Worm (Caenorhabditis elegans) whole organism, L1 larva: ENCODE results near the gene T07F10.5.

Source experiments
- C04F5.9 ChIP-seq: sonication (generic microtip); optimal IDR thresholded peaks from 2 replicates; lab custom pipeline; 2016; ENCODE audit warnings: missing genetic modification characterization, missing compliant biosample characterization
- blmp-1 ChIP-seq: fragments of 150-350 bp; optimal IDR thresholded peaks from 2 replicates; lab custom pipeline; 2014; ENCODE audit warnings: missing biosample characterization, missing genetic modification characterization
- ceh-63 ChIP-seq: fragments of 200-800 bp; sonication (Bioruptor generic); optimal IDR thresholded peaks from 2 replicates; lab custom pipeline; 2018; ENCODE audit warnings: mild to moderate bottlenecking, missing genetic modification characterization, missing compliant biosample characterization
- ceh-8 ChIP-seq: fragments of 200-800 bp; sonication (Bioruptor generic); optimal IDR thresholded peaks from 2 replicates; lab custom pipeline; 2018; ENCODE audit warnings: mild to moderate bottlenecking, missing genetic modification characterization, moderate library complexity, missing compliant biosample characterization
- ceh-82 ChIP-seq, 3 experiments: fragments of 150-350 bp in 1 of 3; sonication (generic microtip) in 2 of 3; optimal IDR thresholded peaks; 2 replicates each; lab custom pipeline; 2014 to 2017; ENCODE audit warnings: missing biosample characterization in 3 of 3, missing genetic modification characterization in 3 of 3
- ceh-90 ChIP-seq: sonication (generic microtip); optimal IDR thresholded peaks from 2 replicates; lab custom pipeline; 2016; ENCODE audit warnings: missing genetic modification characterization, missing compliant biosample characterization
- ces-1 ChIP-seq: fragments of 150-350 bp; optimal IDR thresholded peaks from 2 replicates; lab custom pipeline; 2014; ENCODE audit warnings: missing biosample characterization, missing genetic modification reagents, missing genetic modification characterization
- dpl-1 ChIP-seq, 3 experiments: fragments of 150-350 bp in 2 of 3; sonication (generic microtip) in 1 of 3; optimal IDR thresholded peaks; 2 replicates each; lab custom pipeline; 2014 to 2017; ENCODE audit warnings: missing biosample characterization in 3 of 3, missing genetic modification characterization in 3 of 3, missing genetic modification reagents in 3 of 3
- dsc-1 ChIP-seq: sonication (generic microtip); optimal IDR thresholded peaks from 2 replicates; lab custom pipeline; 2016; ENCODE audit warnings: mild to moderate bottlenecking, missing genetic modification characterization, missing compliant biosample characterization
- efl-1 ChIP-seq, 4 experiments: fragments of 150-350 bp; optimal IDR thresholded peaks in 3 of 4; peaks in 1 of 4; 1 replicate in 1 of 4; 2 replicates in 3 of 4; lab custom pipeline; 2014; ENCODE audit warnings: missing biosample characterization in 2 of 4, missing genetic modification characterization in 2 of 4, missing genetic modification reagents in 2 of 4
- elt-2 ChIP-seq: sonication (generic microtip); optimal IDR thresholded peaks from 2 replicates; lab custom pipeline; 2016; ENCODE audit warnings: missing genetic modification characterization, mild to moderate bottlenecking, inconsistent platforms, missing compliant biosample characterization, missing genetic modification reagents
- fkh-10 ChIP-seq: sonication (generic microtip); optimal IDR thresholded peaks from 2 replicates; lab custom pipeline; 2017; ENCODE audit warnings: missing biosample characterization, missing genetic modification reagents, missing genetic modification characterization
- fkh-8 ChIP-seq: sonication (generic microtip); optimal IDR thresholded peaks from 2 replicates; lab custom pipeline; 2016; ENCODE audit warnings: mild to moderate bottlenecking, missing genetic modification characterization, missing compliant biosample characterization
- isw-1 ChIP-seq: fragments of 200-800 bp; sonication (Bioruptor generic); IDR thresholded peaks from 2 replicates; pipeline ENCODE4 v1.3.6; 2022; ENCODE audit warnings: missing genetic modification characterization, missing compliant biosample characterization
- lin-14 ChIP-seq: fragments of 200-800 bp; sonication (Bioruptor generic); optimal IDR thresholded peaks from 2 replicates; lab custom pipeline; 2018; ENCODE audit warnings: mild to moderate bottlenecking, missing genetic modification characterization, moderate library complexity, missing compliant biosample characterization
- lin-35 ChIP-seq, 2 experiments: fragments of 150-350 bp; optimal IDR thresholded peaks; 2 replicates each; lab custom pipeline; 2014; ENCODE audit warnings: missing biosample characterization in 2 of 2, missing genetic modification characterization in 2 of 2, missing genetic modification reagents in 2 of 2
- lin-39 ChIP-seq: fragments of 150-350 bp; optimal IDR thresholded peaks from 2 replicates; lab custom pipeline; 2014; ENCODE audit warnings: missing biosample characterization, missing genetic modification reagents, missing genetic modification characterization
- lir-3 ChIP-seq: sonication (generic microtip); optimal IDR thresholded peaks from 2 replicates; lab custom pipeline; 2016; ENCODE audit warnings: mild to moderate bottlenecking, missing genetic modification characterization, moderate library complexity, missing compliant biosample characterization; ENCODE audit not compliant: poor library complexity
- mdl-1 ChIP-seq, 2 experiments: fragments of 150-350 bp; optimal IDR thresholded peaks; 2 replicates each; lab custom pipeline; 2014 to 2017; ENCODE audit warnings: missing biosample characterization in 2 of 2, missing genetic modification characterization in 2 of 2, inconsistent platforms in 1 of 2
- nhr-11 ChIP-seq: fragments of 150-350 bp; optimal IDR thresholded peaks from 2 replicates; lab custom pipeline; 2014; ENCODE audit warnings: missing biosample characterization, missing genetic modification characterization
- nhr-19 ChIP-seq: fragments of 200-800 bp; sonication (Bioruptor generic); conservative IDR thresholded peaks from 2 replicates; pipeline ENCODE4 v1.3.6; 2022; ENCODE audit warnings: missing genetic modification characterization, missing compliant biosample characterization
- nhr-237 ChIP-seq: fragments of 150-350 bp; optimal IDR thresholded peaks from 2 replicates; lab custom pipeline; 2014; ENCODE audit warnings: missing biosample characterization, missing genetic modification characterization
- nhr-28 ChIP-seq: fragments of 150-350 bp; optimal IDR thresholded peaks from 2 replicates; lab custom pipeline; 2014; ENCODE audit warnings: missing biosample characterization, missing genetic modification characterization
- nhr-71 ChIP-seq: sonication (generic microtip); optimal IDR thresholded peaks from 2 replicates; lab custom pipeline; 2016; ENCODE audit warnings: mild to moderate bottlenecking, missing genetic modification characterization, moderate library complexity, missing compliant biosample characterization
- nhr-90 ChIP-seq: sonication (generic microtip); optimal IDR thresholded peaks from 2 replicates; lab custom pipeline; 2016; ENCODE audit warnings: mild to moderate bottlenecking, missing genetic modification characterization, missing compliant biosample characterization; ENCODE audit not compliant: poor library complexity
- rnt-1 ChIP-seq: sonication (generic microtip); optimal IDR thresholded peaks from 2 replicates; lab custom pipeline; 2016; ENCODE audit warnings: mild to moderate bottlenecking, missing genetic modification characterization, moderate library complexity, missing compliant biosample characterization
- skn-1 ChIP-seq: fragments of 150-350 bp; optimal IDR thresholded peaks from 2 replicates; lab custom pipeline; 2014; ENCODE audit warnings: missing biosample characterization, missing genetic modification characterization
- snpc-4 ChIP-seq: fragments of 150-350 bp; optimal IDR thresholded peaks from 2 replicates; lab custom pipeline; 2014; ENCODE audit warnings: missing biosample characterization, missing genetic modification characterization
- sptf-1 ChIP-seq: fragments of 150-350 bp; optimal IDR thresholded peaks from 2 replicates; lab custom pipeline; 2014; ENCODE audit warnings: missing biosample characterization, missing genetic modification characterization
- swsn-7 ChIP-seq: sonication (generic microtip); optimal IDR thresholded peaks from 2 replicates; lab custom pipeline; 2016; ENCODE audit warnings: missing genetic modification characterization, missing compliant biosample characterization
- tbx-2 ChIP-seq: sonication (generic microtip); optimal IDR thresholded peaks from 2 replicates; lab custom pipeline; 2016; ENCODE audit warnings: missing genetic modification characterization, missing compliant biosample characterization
- unc-30 ChIP-seq: sonication (generic microtip); optimal IDR thresholded peaks from 2 replicates; lab custom pipeline; 2017; ENCODE audit warnings: missing biosample characterization, missing genetic modification characterization
- vab-15 ChIP-seq: sonication (generic microtip); optimal IDR thresholded peaks from 2 replicates; lab custom pipeline; 2017; ENCODE audit warnings: missing genotype, mild to moderate bottlenecking, missing genetic modification characterization, missing compliant biosample characterization
- zip-4 ChIP-seq: fragments of 200-800 bp; sonication (Bioruptor generic); optimal IDR thresholded peaks from 2 replicates; lab custom pipeline; 2018; ENCODE audit warnings: mild to moderate bottlenecking, missing genetic modification characterization, moderate library complexity, missing compliant biosample characterization

T07F10.5 gene

DNA sequence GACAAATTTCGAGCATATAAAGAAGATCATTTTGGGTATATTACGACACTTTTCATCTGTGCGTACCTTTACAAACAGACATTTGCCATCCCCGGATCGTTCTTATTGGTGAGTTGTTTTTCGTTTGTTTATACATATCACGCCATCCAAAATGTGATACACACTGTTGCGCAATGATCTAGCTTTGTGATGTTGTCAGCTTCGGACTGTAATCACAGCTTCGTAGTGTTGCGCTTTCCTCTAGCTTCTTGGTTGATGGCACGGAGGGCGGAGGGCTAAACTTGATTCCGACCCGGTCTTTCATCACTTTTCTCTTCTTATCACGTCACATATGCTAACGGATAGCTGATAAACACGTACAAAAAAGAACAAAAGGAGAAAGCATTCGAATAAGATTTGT lies 13.6 kb downstream of the T07F10.5 start:
- no peak for TF ChIP-seq sptf-1 (tag; lab: Kevin White, UChicago)
- peak; percentile 51 for TF ChIP-seq blmp-1 (tag; lab: Kevin White, UChicago)
- TF ChIP-seq, all 84 proteins: peak for 1

DNA sequence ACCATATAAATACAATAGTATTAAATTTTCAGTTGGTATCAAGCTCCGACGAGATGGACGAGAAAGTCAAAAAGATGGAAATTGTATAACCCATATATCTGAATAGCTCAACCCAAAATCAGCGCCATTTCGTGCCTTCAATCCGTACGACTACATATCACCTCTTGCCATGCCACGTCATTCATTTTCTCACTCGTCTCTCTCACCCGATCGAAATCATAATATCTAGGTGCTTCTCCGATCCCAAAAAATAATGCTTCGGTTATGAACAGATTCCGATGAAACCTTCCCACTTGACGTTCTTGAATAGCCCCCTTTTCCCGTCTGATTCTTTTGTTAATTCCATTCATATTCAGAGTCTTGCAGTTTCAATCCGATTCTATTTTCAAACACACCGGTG lies 15.7 kb downstream of the T07F10.5 start:
- TF ChIP-seq ces-1 (GFP tag; lab: Kevin White, UChicago), result no peak
- TF ChIP-seq efl-1 (optimal IDR thresholded peaks at IDR 0.05; lab: Kevin White, UChicago), result no peak
- peak in 1 of 2 experiments; percentile 85 for TF ChIP-seq efl-1 (GFP tag; optimal IDR thresholded peaks at IDR 0.05 in 1 of 2; lab: Kevin White, UChicago)

DNA sequence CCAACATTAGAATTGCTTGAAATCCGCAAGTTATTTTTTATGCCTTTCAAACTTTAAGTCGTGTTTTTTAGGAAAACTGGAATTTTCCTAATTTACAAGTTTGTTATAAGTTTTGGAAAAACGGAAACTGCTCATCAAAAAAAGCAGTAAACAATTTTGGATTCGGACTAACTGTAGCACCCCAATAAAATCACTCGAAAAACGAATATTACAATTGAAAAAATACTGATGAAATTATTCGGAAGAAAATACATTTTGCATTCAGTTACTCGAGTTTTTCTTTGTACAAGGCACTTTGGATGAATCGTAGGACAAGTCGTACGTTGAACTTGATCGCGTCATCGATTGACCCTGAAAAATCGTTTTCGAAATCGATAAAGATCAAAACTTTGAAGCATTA lies 16.7 kb downstream of the T07F10.5 start:
- TF ChIP-seq efl-1 (optimal IDR thresholded peaks at IDR 0.05; lab: Kevin White, UChicago) (no peak), efl-1 (GFP tag; optimal IDR thresholded peaks at IDR 0.05 in 1 of 2; lab: Kevin White, UChicago) (peak in 1 of 2 experiments; percentile 63), nhr-19 (GFP tag; lab: Robert Waterston, UW) (no peak)

DNA sequence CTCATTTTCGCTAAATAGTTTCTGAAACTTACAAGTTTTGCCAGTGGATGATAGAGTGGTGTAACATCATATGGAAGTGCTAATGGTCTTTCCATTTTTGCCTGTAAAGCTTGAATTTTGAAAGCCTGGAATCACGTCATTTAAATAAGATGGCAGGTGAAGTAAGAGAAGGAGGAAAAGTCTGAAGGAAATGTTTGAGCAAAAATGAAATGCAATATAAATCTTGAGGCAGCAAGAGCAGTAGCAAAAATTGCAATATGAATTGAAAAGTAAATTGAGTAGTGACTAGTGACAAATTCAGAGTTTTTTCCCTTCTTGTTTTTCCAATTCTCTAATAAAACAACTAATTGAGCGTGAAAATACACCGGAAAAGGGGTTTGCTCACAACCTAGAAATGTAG lies 20.1 kb downstream of the T07F10.5 start, which contains the start of gene glb-24:
Gene glb-24, minus strand, starts transcription at position 101 of the 400 bp plus-strand sequence.
- TF ChIP-seq nhr-28 (tag; lab: Kevin White, UChicago), result no peak
- TF ChIP-seq nhr-19 (GFP tag; lab: Robert Waterston, UW), result no peak
- no peak for TF ChIP-seq fkh-10 (GFP tag; lab: Kevin White, UChicago)
- TF ChIP-seq ceh-63 (GFP tag; lab: Kevin White, UChicago), result no peak
- TF ChIP-seq skn-1 (tag; lab: Kevin White, UChicago), result no peak
- TF ChIP-seq vab-15, result no peak
- TF ChIP-seq snpc-4 (tag; lab: Kevin White, UChicago), result no peak

DNA sequence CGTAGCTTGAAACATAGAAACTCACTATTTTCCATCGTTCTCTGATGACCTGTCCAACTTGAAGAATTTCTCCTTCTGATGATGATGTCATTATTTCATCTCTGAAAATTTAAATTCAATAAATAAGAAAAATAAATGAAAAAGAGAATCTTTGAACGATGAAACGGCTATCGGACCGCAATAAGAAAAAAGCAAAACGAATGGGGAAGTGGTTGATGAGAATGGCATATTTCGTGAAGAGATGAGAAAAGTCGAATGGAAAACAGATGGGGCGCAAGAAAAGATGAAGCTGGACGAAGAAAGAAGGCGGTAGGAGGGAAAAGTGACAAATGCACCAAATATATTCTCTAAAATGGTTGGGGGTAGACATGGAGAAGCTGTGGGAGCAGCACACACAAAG lies 30.1 kb downstream of the T07F10.5 start, which contains the start of gene ttbk-7:
Gene ttbk-7, minus strand, starts transcription at position 101 of the 400 bp plus-strand sequence.
- peak; percentile 57 for TF ChIP-seq dsc-1
- no peak for TF ChIP-seq tbx-2 (tag; lab: Kevin White, UChicago)

DNA sequence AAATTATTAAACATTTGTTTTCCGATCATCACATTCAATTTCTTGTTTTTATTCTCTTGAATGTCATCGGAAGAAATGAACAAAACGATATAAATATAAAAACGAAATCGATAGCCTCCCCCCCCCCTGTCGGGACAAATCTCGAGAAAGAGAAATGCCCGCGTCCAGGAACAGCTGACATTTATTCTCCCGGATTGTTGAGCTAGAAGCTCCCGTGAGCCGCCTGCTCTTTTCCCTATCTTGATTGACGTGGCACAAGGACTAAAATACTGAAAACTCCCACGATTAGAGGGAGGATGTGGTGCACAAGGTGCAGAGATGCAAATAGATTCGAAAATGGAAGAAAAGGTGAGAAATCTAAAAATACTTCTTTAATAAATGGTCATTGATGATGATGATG lies 31.1 kb downstream of the T07F10.5 start:
- TF ChIP-seq lir-3 (tag; lab: Kevin White, UChicago), result no peak
- no peak for TF ChIP-seq skn-1 (tag; lab: Kevin White, UChicago)
- TF ChIP-seq rnt-1 (tag; lab: Kevin White, UChicago), result peak; percentile 55
- no peak for TF ChIP-seq zip-4 (GFP tag; lab: Kevin White, UChicago)
- TF ChIP-seq lin-14 (GFP tag; lab: Kevin White, UChicago), result peak; percentile 9
- peak; percentile 24 for TF ChIP-seq nhr-71
- TF ChIP-seq dsc-1, result peak; percentile 20
- no peak for TF ChIP-seq ceh-8 (GFP tag; lab: Kevin White, UChicago)
- no peak for TF ChIP-seq lin-39 (tag; lab: Kevin White, UChicago)

DNA sequence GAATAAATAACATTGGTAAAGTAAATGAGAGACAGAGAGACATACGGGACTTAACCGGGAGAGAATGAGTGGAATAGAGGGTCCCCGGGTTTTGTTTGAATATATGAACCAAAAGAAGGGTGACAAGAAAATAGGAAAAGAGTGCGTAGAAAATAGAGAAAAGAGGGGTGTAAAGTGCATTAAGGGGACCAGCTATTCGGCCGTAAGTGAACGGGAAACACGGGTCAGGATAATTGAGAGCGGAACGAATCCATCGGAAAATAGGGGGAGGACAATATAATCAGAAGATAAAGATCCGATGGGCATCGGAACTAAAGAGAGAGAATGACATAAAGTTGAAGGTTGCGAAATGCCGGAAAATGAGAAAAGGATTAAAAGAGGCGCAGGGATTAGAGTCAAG lies 31.6 kb downstream of the T07F10.5 start:
- TF ChIP-seq ceh-90 (tag; lab: Kevin White, UChicago), result no peak
- no peak for TF ChIP-seq unc-30 (tag; lab: Kevin White, UChicago)
- no peak for TF ChIP-seq nhr-90 (tag; lab: Kevin White, UChicago)
- no peak for TF ChIP-seq lin-39 (tag; lab: Kevin White, UChicago)
- no peak for TF ChIP-seq dpl-1 (GFP tag; optimal IDR thresholded peaks at IDR 0.05; lab: Kevin White, UChicago)
- TF ChIP-seq lin-14 (GFP tag; lab: Kevin White, UChicago), result no peak
- TF ChIP-seq sptf-1 (tag; lab: Kevin White, UChicago), result no peak
- no peak for TF ChIP-seq elt-2
- TF ChIP-seq swsn-7 (tag; lab: Kevin White, UChicago), result no peak
- TF ChIP-seq blmp-1 (tag; lab: Kevin White, UChicago), result no peak
- TF ChIP-seq ceh-82 (tag; optimal IDR thresholded peaks at IDR 0.05; lab: Kevin White, UChicago), result no peak
- no peak for TF ChIP-seq mdl-1 (tag; optimal IDR thresholded peaks at IDR 0.05; lab: Kevin White, UChicago)
- no peak for TF ChIP-seq fkh-8 (tag; lab: Kevin White, UChicago)
- no peak for TF ChIP-seq C04F5.9 (tag; lab: Kevin White, UChicago)
- TF ChIP-seq lin-35 (GFP tag; optimal IDR thresholded peaks at IDR 0.05; lab: Kevin White, UChicago), result no peak
- no peak for TF ChIP-seq nhr-237 (tag; lab: Kevin White, UChicago)
- TF ChIP-seq isw-1 (GFP tag; lab: Robert Waterston, UW), result no peak
- TF ChIP-seq nhr-11 (tag; lab: Kevin White, UChicago), result no peak
- TF ChIP-seq fkh-10 (GFP tag; lab: Kevin White, UChicago), result no peak
- no peak for TF ChIP-seq ceh-63 (GFP tag; lab: Kevin White, UChicago)
